Fruit fly (Drosophila melanogaster): Measurements from ENCODE around the gene dally.

The dally gene

DNA sequence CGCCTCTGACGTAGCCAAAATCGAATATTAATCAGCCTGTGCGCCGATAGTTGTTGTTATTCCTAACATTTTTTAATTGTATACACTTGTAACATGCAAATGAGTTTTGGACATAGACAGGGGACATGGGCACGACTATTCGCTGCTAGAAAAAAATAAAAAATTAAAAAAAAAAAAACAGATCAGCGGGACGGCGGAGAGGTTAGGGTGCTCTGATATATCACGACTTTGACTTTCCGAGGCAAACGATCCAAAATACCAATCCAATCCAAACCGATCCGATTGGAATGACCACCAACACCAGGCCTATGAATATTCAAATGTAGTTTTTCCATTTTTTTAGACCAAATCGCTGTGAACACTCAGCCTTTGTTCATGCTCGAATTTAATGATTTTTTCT, 33.4 kb downstream of the dally start:
- TF ChIP-seq CG8478 (optimal IDR thresholded peaks at IDR 0.05) (no peak), pan (optimal IDR thresholded peaks at IDR 0.05) (no peak), Dll (optimal IDR thresholded peaks at IDR 0.05) (no peak), usp (GFP tag; optimal IDR thresholded peaks at IDR 0.05) (no peak), EcR (GFP tag; optimal IDR thresholded peaks at IDR 0.05) (no peak), psq (optimal IDR thresholded peaks at IDR 0.05) (no peak)

DNA sequence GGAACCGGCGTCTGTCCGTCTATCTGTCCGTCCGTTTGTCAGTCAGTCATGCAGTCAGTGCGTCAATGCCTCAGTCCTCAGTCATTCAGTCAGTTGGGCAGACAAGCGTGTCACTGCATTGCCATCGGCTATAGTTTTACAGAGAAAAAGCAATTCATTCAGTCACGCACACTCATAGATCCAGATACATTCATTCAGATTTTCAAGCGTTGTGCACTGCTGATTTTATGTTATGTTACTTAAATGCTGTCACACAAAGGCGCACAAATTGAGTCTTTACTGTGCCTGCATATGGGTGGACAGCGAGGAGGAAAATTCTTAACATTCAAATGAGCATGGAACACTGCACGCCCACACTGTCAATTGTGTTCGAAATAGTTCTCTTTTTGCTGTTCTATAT, 37.9 kb downstream of the dally start:
- TF ChIP-seq CG8478 (optimal IDR thresholded peaks at IDR 0.05) (no peak), psq (optimal IDR thresholded peaks at IDR 0.05) (no peak), pan (optimal IDR thresholded peaks at IDR 0.05) (no peak), usp (GFP tag; optimal IDR thresholded peaks at IDR 0.05) (no peak), Dll (optimal IDR thresholded peaks at IDR 0.05) (no peak), EcR (GFP tag; optimal IDR thresholded peaks at IDR 0.05) (no peak)

DNA sequence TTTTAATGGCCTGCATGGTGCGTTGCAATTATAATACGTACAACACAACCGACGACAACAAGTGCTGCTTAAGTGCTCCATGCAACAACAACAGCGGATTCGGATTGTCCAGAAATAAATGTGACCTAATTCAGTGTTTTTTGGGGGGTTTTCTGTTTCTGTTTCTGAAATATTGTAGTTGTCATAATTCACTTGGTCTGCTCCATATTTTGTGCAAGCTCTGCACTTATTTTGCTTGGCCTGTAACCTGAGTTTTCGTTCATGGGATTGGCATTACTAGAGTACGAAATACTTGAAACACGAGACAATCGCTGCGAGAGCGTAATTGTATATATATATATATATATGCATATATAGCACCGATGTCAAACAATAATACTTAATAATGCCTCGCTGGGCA, 42.0 kb downstream of the dally start:
- TF ChIP-seq EcR (GFP tag; optimal IDR thresholded peaks at IDR 0.05) (no peak), CG8478 (optimal IDR thresholded peaks at IDR 0.05) (no peak), pan (optimal IDR thresholded peaks at IDR 0.05) (no peak), psq (optimal IDR thresholded peaks at IDR 0.05) (no peak), usp (GFP tag; optimal IDR thresholded peaks at IDR 0.05) (no peak), Dll (optimal IDR thresholded peaks at IDR 0.05) (no peak)

DNA sequence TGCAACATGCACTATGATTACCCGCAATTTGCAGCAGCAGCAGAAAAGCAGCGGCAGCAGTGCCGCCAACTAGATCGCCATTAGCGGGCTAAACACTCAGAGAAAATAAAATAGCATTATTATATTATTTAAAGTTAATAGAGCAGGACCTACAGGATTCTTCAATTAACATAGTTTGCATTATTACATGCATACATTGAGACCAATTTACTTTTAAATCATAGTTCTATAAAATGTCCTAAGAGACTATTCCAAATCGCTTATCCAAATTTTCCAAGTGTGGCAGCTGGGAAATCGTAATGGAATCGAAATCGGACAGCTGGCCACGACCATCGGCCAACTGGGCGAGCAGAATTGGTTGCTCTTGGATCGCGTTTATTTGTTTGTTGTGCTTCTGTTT, 43.2 kb downstream of the dally start:
- TF ChIP-seq CG8478 (optimal IDR thresholded peaks at IDR 0.05) (no peak), psq (optimal IDR thresholded peaks at IDR 0.05) (no peak), pan (optimal IDR thresholded peaks at IDR 0.05) (no peak)

DNA sequence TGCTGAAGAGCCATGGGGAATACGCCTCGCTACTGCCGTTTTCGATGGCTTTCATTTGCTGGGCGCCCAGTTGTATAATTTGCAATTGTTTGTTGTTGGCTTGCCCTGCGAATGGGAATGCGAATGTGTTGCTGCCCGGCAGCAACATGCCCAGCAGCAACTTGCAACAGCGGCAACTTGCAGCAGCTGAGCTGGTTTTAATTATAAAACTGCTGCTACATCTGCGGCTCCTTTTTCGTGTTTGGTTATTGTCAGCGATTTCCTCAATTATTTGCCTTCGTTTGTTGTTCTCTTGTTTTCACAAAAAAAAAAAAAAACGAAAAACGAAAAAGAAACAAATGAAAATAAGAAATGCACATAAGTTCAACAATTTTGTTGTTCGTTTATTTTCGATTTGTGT, 43.7 kb downstream of the dally start:
- TF ChIP-seq usp (GFP tag; optimal IDR thresholded peaks at IDR 0.05) (no peak), Dll (optimal IDR thresholded peaks at IDR 0.05) (no peak), pan (optimal IDR thresholded peaks at IDR 0.05) (no peak), EcR (GFP tag; optimal IDR thresholded peaks at IDR 0.05) (no peak), CG8478 (optimal IDR thresholded peaks at IDR 0.05) (no peak)

DNA sequence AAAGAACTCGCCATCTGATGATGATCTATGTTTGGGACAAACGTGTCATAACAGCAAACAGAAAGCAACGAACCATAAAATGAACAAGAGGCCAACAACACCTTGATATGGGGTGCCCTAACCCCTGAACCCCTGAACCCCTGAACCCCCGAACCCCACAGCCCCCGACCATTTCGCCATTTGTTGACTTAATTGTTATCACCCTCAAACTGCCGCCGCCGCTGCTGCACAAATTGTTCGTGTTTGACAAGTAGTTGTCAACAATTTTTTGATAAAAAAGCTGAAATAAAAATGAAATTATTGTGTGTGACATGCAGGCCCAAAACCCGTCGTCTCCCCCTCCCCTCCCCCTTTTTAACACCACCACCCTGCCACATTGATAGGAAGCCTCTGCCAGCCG, 45.7 kb downstream of the dally start:
- no peak for TF ChIP-seq psq (optimal IDR thresholded peaks at IDR 0.05)

DNA sequence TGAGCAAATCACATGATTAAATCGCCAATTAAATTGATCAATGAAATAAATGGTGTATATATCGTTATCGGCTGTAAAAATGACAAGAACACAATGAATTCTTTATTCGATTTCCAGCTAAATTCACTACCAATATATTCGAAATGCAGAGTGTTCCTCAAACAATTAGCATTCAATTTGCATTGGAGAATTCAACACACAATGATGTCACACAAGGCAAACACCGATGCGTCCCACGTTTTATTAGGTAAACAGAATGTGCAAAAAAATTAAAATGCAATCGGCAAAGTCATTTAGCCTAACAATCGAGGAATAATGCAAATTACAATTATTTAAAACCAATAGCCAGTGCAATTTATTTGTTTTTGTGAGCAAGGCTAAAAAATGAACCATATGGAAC, 51.1 kb downstream of the dally start:
- TF ChIP-seq CG8478 (optimal IDR thresholded peaks at IDR 0.05): no peak
- TF ChIP-seq psq (optimal IDR thresholded peaks at IDR 0.05): no peak
- no peak for TF ChIP-seq EcR (GFP tag; optimal IDR thresholded peaks at IDR 0.05)
- TF ChIP-seq usp (GFP tag; optimal IDR thresholded peaks at IDR 0.05): no peak
- no peak for TF ChIP-seq Dll (optimal IDR thresholded peaks at IDR 0.05)
- TF ChIP-seq pan (optimal IDR thresholded peaks at IDR 0.05): no peak

DNA sequence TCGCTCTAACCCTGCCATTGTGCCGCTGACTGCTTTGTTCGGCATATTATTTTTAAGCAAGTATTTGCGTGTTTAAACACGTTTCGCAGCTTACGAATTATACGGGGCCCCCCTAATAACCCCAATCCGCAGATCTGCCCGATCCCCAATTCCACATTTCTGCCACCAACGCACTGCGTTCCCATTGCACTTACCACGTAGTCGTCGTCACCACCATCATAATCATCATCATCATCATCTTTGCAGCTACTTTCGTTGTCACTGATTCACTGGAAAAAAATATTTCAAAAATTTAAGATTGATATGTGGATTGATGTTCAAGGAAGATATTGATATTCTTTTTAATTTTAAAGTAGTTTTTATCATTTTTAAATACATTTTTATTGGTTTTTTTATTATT, 52.2 kb downstream of the dally start:
- no peak for TF ChIP-seq EcR (GFP tag; optimal IDR thresholded peaks at IDR 0.05)
- no peak for TF ChIP-seq Dll (optimal IDR thresholded peaks at IDR 0.05)
- no peak for TF ChIP-seq psq (optimal IDR thresholded peaks at IDR 0.05)
- no peak for TF ChIP-seq CG8478 (optimal IDR thresholded peaks at IDR 0.05)
- TF ChIP-seq usp (GFP tag; optimal IDR thresholded peaks at IDR 0.05): no peak
- no peak for TF ChIP-seq pan (optimal IDR thresholded peaks at IDR 0.05)

DNA sequence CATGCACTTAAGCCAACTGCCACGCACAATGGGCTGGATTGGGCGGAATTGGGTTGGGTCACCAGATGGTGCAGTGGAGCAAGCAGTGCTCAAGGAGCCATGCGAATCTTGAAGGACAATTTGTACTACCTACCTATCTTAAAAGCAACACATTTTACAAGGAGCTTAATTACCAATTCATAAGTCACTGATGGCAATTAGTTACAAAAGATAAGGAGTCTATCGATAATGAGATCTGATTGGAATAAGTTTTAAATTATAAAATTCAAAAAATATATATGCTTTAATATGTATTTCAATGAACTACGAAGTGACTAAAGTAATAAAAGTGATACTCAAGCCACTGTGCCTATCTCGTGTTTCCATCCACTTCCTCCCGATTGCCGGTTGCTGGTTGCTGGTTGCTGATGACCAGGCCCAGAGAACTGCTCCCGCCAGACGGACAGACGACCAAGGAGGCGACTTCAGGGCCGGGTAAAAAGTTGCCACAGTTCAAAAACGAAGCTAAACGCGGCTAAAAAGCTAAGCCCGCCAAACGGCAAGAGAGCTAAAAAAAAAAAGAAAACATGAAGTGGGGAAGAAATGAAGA, 54.6 kb downstream of the dally start:
- TF ChIP-seq psq (optimal IDR thresholded peaks at IDR 0.05): no peak
- no peak for TF ChIP-seq pan (optimal IDR thresholded peaks at IDR 0.05)
- TF ChIP-seq Dll (optimal IDR thresholded peaks at IDR 0.05): no peak
- TF ChIP-seq CG8478 (optimal IDR thresholded peaks at IDR 0.05): no peak
- TF ChIP-seq EcR (GFP tag; optimal IDR thresholded peaks at IDR 0.05): no peak

DNA sequence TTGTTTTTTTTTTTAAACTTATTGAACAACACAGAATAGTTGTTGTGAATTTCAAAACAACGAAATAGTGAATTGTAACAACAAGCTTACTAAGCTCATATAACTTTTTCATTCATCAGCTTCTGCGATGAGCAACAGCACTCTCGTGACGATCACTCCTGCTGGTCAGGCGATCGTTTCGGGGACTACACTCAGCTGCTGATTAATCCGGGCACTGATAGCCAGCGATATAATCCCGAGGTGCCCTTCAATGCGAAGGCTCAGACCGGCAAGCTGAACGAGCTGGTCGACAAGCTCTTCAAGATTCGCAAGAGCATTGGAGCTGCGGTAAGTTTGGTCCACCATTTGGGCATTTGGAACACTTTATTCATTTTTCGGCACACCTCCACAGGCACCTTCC, 61.2 kb downstream of the dally start, which contains the start of gene CG43169:
TSS of gene CG43169 (minus strand) at position 101 of the 400 bp plus-strand sequence.
- no peak for TF ChIP-seq EcR (GFP tag; optimal IDR thresholded peaks at IDR 0.05)
- TF ChIP-seq CG8478 (optimal IDR thresholded peaks at IDR 0.05): no peak
- TF ChIP-seq usp (GFP tag; optimal IDR thresholded peaks at IDR 0.05): no peak
- TF ChIP-seq pan (optimal IDR thresholded peaks at IDR 0.05): no peak
- TF ChIP-seq psq (optimal IDR thresholded peaks at IDR 0.05): no peak
- TF ChIP-seq Dll (optimal IDR thresholded peaks at IDR 0.05): no peak

DNA sequence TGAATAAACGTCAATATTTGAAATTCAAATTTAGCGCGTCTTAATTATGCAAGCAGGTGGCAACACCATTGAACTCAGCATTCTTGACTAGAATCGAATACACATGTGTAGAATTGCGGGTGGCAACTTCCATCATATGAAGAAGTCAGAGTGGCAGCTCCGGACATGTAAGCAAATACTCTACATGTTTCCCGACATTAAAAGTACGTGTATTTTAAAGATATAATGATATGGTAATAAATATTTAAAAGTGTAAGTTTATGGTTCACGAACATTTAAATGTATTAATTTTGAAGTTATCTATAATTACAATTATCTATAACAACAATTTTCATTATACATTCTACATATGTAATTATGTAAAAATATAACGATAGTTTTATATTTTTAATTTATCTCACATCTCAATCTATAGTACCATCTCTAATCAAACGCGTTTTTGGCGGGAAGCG, 63.9 kb downstream of the dally start, which contains the start of gene Mcm7:
TSS of gene Mcm7 (plus strand) at position 430 of the 452 bp plus-strand sequence.
- TF ChIP-seq Dll (optimal IDR thresholded peaks at IDR 0.05) (no peak), EcR (GFP tag; optimal IDR thresholded peaks at IDR 0.05) (no peak), psq (optimal IDR thresholded peaks at IDR 0.05) (no peak), CG8478 (optimal IDR thresholded peaks at IDR 0.05) (no peak), usp (GFP tag; optimal IDR thresholded peaks at IDR 0.05) (no peak), pan (optimal IDR thresholded peaks at IDR 0.05) (no peak)

DNA sequence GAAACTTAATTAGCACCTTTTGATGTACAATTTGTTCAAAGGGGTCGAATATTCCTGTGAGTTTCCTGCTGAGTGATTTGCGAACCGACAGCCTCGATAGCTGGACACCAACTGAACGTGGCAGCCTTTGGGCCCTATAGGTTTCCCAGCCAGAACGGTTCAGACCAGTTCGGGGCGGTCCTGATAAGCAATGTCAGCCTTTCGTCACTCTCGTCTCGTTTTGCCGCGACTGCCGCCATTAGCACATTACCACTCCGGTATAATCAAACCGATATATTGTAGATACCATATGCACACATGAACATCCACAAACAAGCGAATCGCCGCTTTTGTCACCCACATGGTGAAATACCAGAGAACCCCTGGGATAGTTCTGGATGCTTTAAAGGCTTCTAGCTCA, 77.8 kb downstream of the dally start, which contains the start of gene TrpA1:
TSS of gene TrpA1 (minus strand) at position 101 of the 400 bp plus-strand sequence.
- TF ChIP-seq usp (GFP tag; optimal IDR thresholded peaks at IDR 0.05) (no peak), pan (optimal IDR thresholded peaks at IDR 0.05) (no peak), Dll (optimal IDR thresholded peaks at IDR 0.05) (no peak), CG8478 (optimal IDR thresholded peaks at IDR 0.05) (no peak), psq (optimal IDR thresholded peaks at IDR 0.05) (no peak), EcR (GFP tag; optimal IDR thresholded peaks at IDR 0.05) (no peak)

DNA sequence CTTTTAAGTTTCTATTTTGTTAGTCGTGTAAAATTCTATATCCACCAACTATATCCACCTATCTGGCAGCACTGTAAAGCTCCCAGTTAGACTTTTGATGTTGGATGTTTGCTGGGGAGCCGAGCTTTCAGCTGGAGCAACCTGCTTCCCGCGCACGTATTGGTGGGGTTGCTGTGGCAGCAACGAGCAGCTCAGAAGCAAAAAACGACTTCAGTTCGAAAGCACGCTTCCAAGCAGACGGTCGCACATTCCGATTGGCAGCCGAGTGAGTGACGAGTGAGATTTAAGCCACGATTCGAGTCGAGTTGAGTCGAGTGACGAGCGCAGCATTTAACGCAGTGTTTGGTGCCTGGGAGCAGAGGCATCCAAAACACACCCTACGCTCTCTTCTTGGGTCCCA, 85.0 kb downstream of the dally start, which contains the start of the genes Tsp66E and mfr:
TSS of gene Tsp66E (plus strand) at position 168 of the 400 bp plus-strand sequence.
TSS of gene mfr (minus strand) at position 340 of the 400 bp plus-strand sequence.
- TF ChIP-seq usp (GFP tag; optimal IDR thresholded peaks at IDR 0.05) (no peak), psq (optimal IDR thresholded peaks at IDR 0.05) (no peak), Dll (optimal IDR thresholded peaks at IDR 0.05) (no peak), EcR (GFP tag; optimal IDR thresholded peaks at IDR 0.05) (no peak), CG8478 (optimal IDR thresholded peaks at IDR 0.05) (no peak), pan (optimal IDR thresholded peaks at IDR 0.05) (no peak)
